Fruit fly (Drosophila melanogaster): ENCODE results near the gene CG3149.

- TF ChIP-seq tai (GFP tag; optimal IDR thresholded peaks at IDR 0.05) (no peak), psq (GFP tag; optimal IDR thresholded peaks at IDR 0.05) (no peak), CG32264 (GFP tag; optimal IDR thresholded peaks at IDR 0.05) (no peak), pan (optimal IDR thresholded peaks at IDR 0.05) (no peak), OdsH (GFP tag; optimal IDR thresholded peaks at IDR 0.05) (no peak), N (GFP tag; optimal IDR thresholded peaks at IDR 0.05) (no peak), sage (GFP tag; optimal IDR thresholded peaks at IDR 0.05) (no peak), Myc (optimal IDR thresholded peaks at IDR 0.05) (no peak), CG9705 (GFP tag; optimal IDR thresholded peaks at IDR 0.05) (no peak), dmrt93B (GFP tag; optimal IDR thresholded peaks at IDR 0.05) (no peak), usp (GFP tag; optimal IDR thresholded peaks at IDR 0.05) (no peak), Abd-B (GFP tag; optimal IDR thresholded peaks at IDR 0.05) (no peak)
Observed at dm6 chrX:5723577-5723976, 28.6 kb upstream of the CG3149 start.

Measured in whole organism, wandering third instar larva.